Worm (Caenorhabditis elegans) whole organism, midembryonic: Measurements from ENCODE around the gene mics-1.

Experiments used
- T22C8.4 ChIP-seq: fragments of 200-800 bp; sonication (Bioruptor generic); IDR thresholded peaks from 2 replicates; pipeline ENCODE4 v1.3.6; 2022; ENCODE audit warnings: missing genetic modification characterization, missing compliant biosample characterization
- cog-1 ChIP-seq: sonication (generic microtip); optimal IDR thresholded peaks from 2 replicates; lab custom pipeline; 2016; ENCODE audit warnings: missing genetic modification characterization, missing compliant biosample characterization
- flt-1 ChIP-seq: fragments of 200-800 bp; sonication (Bioruptor generic); IDR thresholded peaks from 2 replicates; pipeline ENCODE4 v1.3.6; 2022; ENCODE audit warnings: missing genetic modification characterization, missing compliant biosample characterization
- ref-1 ChIP-seq: fragments of 200-800 bp; sonication (Bioruptor generic); conservative IDR thresholded peaks from 2 replicates; pipeline ENCODE4 v1.3.6; 2022; ENCODE audit warnings: missing genetic modification reagents, missing genetic modification characterization, missing compliant biosample characterization
- tab-1 ChIP-seq: fragments of 200-800 bp; sonication (Bioruptor generic); IDR thresholded peaks from 2 replicates; pipeline ENCODE4 v1.3.6; 2022; ENCODE audit warnings: missing genetic modification characterization, missing compliant biosample characterization
- ztf-29 ChIP-seq: fragments of 200-800 bp; sonication (Bioruptor generic); IDR thresholded peaks from 2 replicates; pipeline ENCODE4 v1.3.6; 2022; ENCODE audit warnings: missing genetic modification reagents, missing genetic modification characterization, missing compliant biosample characterization

DNA sequence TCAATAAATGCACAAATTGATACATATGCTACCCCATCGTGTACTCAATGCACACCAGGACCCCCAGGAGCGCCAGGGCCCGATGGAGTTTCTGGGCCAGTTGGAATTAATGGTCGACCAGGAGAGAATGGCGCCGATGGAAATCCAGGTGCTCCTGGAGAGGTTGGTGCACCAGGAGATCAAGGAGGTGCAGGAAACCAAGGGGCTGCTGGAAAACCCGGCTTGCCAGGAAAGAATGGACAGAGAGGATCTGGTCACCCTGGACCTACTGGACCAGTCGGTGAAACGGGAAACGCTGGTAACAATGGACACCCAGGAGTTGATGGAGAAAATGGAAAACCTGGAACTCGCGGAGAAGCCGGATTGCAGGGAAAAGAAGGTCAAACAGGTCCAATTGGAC is 16.5 kb downstream of the mics-1 start:
- TF ChIP-seq ztf-29 (GFP tag; lab: Robert Waterston, UW) (no peak), ref-1 (no peak), cog-1 (tag; lab: Kevin White, UChicago) (no peak), flt-1 (GFP tag; lab: Robert Waterston, UW) (no peak), T22C8.4 (GFP tag; lab: Robert Waterston, UW) (no peak), tab-1 (GFP tag; lab: Robert Waterston, UW) (no peak)
